Fruit fly (Drosophila melanogaster) whole organism, embryonic: ENCODE data around the gene Rich.

ENCODE experiments used
- Adf1 ChIP-seq: fragments of 200-800 bp; sonication (Bioruptor generic); IDR thresholded peaks from 2 replicates; pipeline ENCODE4 v1.3.6; 2022; ENCODE audit warnings: missing biosample characterization, missing genetic modification characterization
- Blimp-1 ChIP-seq: fragments of 200-800 bp; sonication (Bioruptor generic); optimal IDR thresholded peaks from 3 replicates; lab custom pipeline; 2018; ENCODE audit warnings: missing biosample characterization, missing genetic modification characterization, mild to moderate bottlenecking, moderate library complexity, missing genetic modification reagents
- CG10267 ChIP-seq: fragments of 200-800 bp; sonication (Bioruptor generic); optimal IDR thresholded peaks from 2 replicates; lab custom pipeline; 2018; ENCODE audit warnings: missing biosample characterization, mild to moderate bottlenecking, missing genetic modification characterization, moderate library complexity
- CG10366 ChIP-seq: fragments of 200-800 bp; sonication (Bioruptor generic); IDR thresholded peaks from 2 replicates; pipeline ENCODE4 v1.3.6; 2022; ENCODE audit warnings: missing biosample characterization, missing genetic modification characterization
- CG13624 ChIP-seq: fragments of 200-800 bp; sonication (Bioruptor generic); optimal IDR thresholded peaks from 2 replicates; lab custom pipeline; 2016; ENCODE audit warnings: missing biosample characterization, missing genetic modification characterization
- CG14710 ChIP-seq: fragments of 200-800 bp; sonication (Bioruptor generic); optimal IDR thresholded peaks from 3 replicates; lab custom pipeline; 2019; ENCODE audit warnings: missing biosample characterization, mild to moderate bottlenecking, missing genetic modification characterization, moderate library complexity
- CG15011 ChIP-seq: fragments of 200-800 bp; sonication (Bioruptor generic); optimal IDR thresholded peaks from 3 replicates; lab custom pipeline; 2018; ENCODE audit warnings: missing biosample characterization, mild to moderate bottlenecking, missing genetic modification characterization
- CG16813 ChIP-seq: fragments of 200-800 bp; sonication (Bioruptor generic); IDR thresholded peaks from 3 replicates; pipeline ENCODE4 v1.3.6; 2022; ENCODE audit warnings: missing biosample characterization, missing genetic modification characterization; ENCODE audit not compliant: partially characterized antibody
- CG16863 ChIP-seq: fragments of 200-800 bp; sonication (Bioruptor generic); optimal IDR thresholded peaks from 3 replicates; lab custom pipeline; 2016; ENCODE audit warnings: missing biosample characterization, missing genetic modification characterization
- CG31224 ChIP-seq: fragments of 200-800 bp; sonication (Bioruptor generic); IDR thresholded peaks from 2 replicates; pipeline ENCODE4 v1.3.6; 2022; ENCODE audit warnings: missing biosample characterization, missing genetic modification characterization
- CG34376 ChIP-seq: fragments of 200-800 bp; sonication (Bioruptor generic); optimal IDR thresholded peaks from 2 replicates; lab custom pipeline; 2018; ENCODE audit warnings: missing biosample characterization, mild to moderate bottlenecking, missing genetic modification characterization
- CG4360 ChIP-seq: fragments of 200-800 bp; sonication (Bioruptor generic); IDR thresholded peaks from 2 replicates; pipeline ENCODE4 v1.3.6; 2022; ENCODE audit warnings: missing biosample characterization, missing genetic modification characterization
- CG6689 ChIP-seq: fragments of 200-800 bp; sonication (Bioruptor generic); IDR thresholded peaks from 2 replicates; pipeline ENCODE4 v1.3.6; 2022; ENCODE audit warnings: missing biosample characterization, missing genetic modification characterization
- CG6791 ChIP-seq: fragments of 200-800 bp; sonication (Bioruptor generic); IDR thresholded peaks from 3 replicates; pipeline ENCODE4 v1.3.6; 2022; ENCODE audit warnings: missing biosample characterization, missing genetic modification characterization; ENCODE audit not compliant: partially characterized antibody
- CG8944 ChIP-seq: fragments of 200-800 bp; sonication (Bioruptor generic); optimal IDR thresholded peaks from 3 replicates; lab custom pipeline; 2016; ENCODE audit warnings: missing biosample characterization, missing genetic modification characterization
- Dbx ChIP-seq: fragments of 200-800 bp; sonication (Bioruptor generic); IDR thresholded peaks from 3 replicates; pipeline ENCODE4 v1.3.6; 2022; ENCODE audit warnings: missing biosample characterization, missing genetic modification characterization
- Deaf1 ChIP-seq: fragments of 200-800 bp; optimal IDR thresholded peaks from 3 replicates; lab custom pipeline; 2019; ENCODE audit warnings: missing biosample characterization, mild to moderate bottlenecking, missing genetic modification characterization, moderate library complexity
- Dip3 ChIP-seq: fragments of 200-800 bp; sonication (Bioruptor generic); optimal IDR thresholded peaks from 3 replicates; lab custom pipeline; 2016; ENCODE audit warnings: missing biosample characterization, missing genetic modification characterization
- Eip74EF ChIP-seq, 2 experiments: fragments of 200-800 bp in 1 of 2; fragments of >200 bp in 1 of 2; sonication (Bioruptor generic) in 1 of 2; optimal IDR thresholded peaks; 2 replicates each; lab custom pipeline; 2017 to 2019; ENCODE audit warnings: missing biosample characterization in 2 of 2, missing genetic modification characterization in 2 of 2, mild to moderate bottlenecking in 1 of 2, moderate library complexity in 1 of 2
- Fer1 ChIP-seq: fragments of 200-800 bp; sonication (Bioruptor generic); optimal IDR thresholded peaks from 2 replicates; lab custom pipeline; 2017; ENCODE audit warnings: missing biosample characterization, mild to moderate bottlenecking, missing genetic modification characterization
- HLHmδ ChIP-seq: fragments of 200-800 bp; sonication (Bioruptor generic); optimal IDR thresholded peaks from 2 replicates; lab custom pipeline; 2018; ENCODE audit warnings: missing biosample characterization, mild to moderate bottlenecking, missing genetic modification characterization, moderate library complexity
- Hey ChIP-seq: fragments of 200-800 bp; sonication (Bioruptor generic); optimal IDR thresholded peaks from 3 replicates; lab custom pipeline; 2018; ENCODE audit warnings: missing biosample characterization, mild to moderate bottlenecking, missing genetic modification characterization
- Hr39 ChIP-seq: fragments of >200 bp; optimal IDR thresholded peaks from 2 replicates; lab custom pipeline; 2017
- Hr78 ChIP-seq, 2 experiments: fragments of 200-800 bp in 1 of 2; fragments of >200 bp in 1 of 2; sonication (Bioruptor generic) in 1 of 2; optimal IDR thresholded peaks; 2 replicates each; lab custom pipeline; 2017 to 2019; ENCODE audit warnings: missing biosample characterization in 2 of 2, missing genetic modification characterization in 2 of 2, mild to moderate bottlenecking in 1 of 2, moderate library complexity in 1 of 2
- Jarid2 ChIP-seq: fragments of 200-800 bp; sonication (Bioruptor generic); optimal IDR thresholded peaks from 3 replicates; lab custom pipeline; 2017; ENCODE audit warnings: mild to moderate bottlenecking, missing biosample characterization, missing genetic modification reagents, missing genetic modification characterization
- Nf-YB ChIP-seq: fragments of 200-800 bp; sonication (Bioruptor generic); optimal IDR thresholded peaks from 3 replicates; lab custom pipeline; 2019; ENCODE audit warnings: missing biosample characterization, mild to moderate bottlenecking, missing genetic modification characterization, moderate library complexity
- Nf-YC ChIP-seq: fragments of 200-800 bp; optimal IDR thresholded peaks from 3 replicates; lab custom pipeline; 2019; ENCODE audit warnings: missing biosample characterization, mild to moderate bottlenecking, missing genetic modification characterization, moderate library complexity
- Sry-δ ChIP-seq: fragments of 200-800 bp; sonication (Bioruptor generic); optimal IDR thresholded peaks from 2 replicates; lab custom pipeline; 2016; ENCODE audit warnings: missing biosample characterization, missing genetic modification characterization
- Vsx1 ChIP-seq: fragments of 200-800 bp; sonication (Bioruptor generic); optimal IDR thresholded peaks from 2 replicates; lab custom pipeline; 2017; ENCODE audit warnings: missing biosample characterization, mild to moderate bottlenecking, missing genetic modification characterization, missing genetic modification reagents
- amos ChIP-seq: fragments of 200-800 bp; sonication (Bioruptor generic); IDR thresholded peaks from 2 replicates; pipeline ENCODE4 v1.3.6; 2022; ENCODE audit warnings: missing biosample characterization, missing genetic modification characterization; ENCODE audit not compliant: partially characterized antibody
- aop ChIP-seq: fragments of 200-800 bp; sonication (Bioruptor generic); IDR thresholded peaks from 2 replicates; pipeline ENCODE4 v1.3.6; 2022; ENCODE audit warnings: missing biosample characterization, missing genetic modification characterization
- bigmax ChIP-seq: fragments of 200-800 bp; sonication (Bioruptor generic); optimal IDR thresholded peaks from 2 replicates; lab custom pipeline; 2018; ENCODE audit warnings: missing biosample characterization, mild to moderate bottlenecking, missing genetic modification characterization
- cad ChIP-seq: fragments of >200 bp; optimal IDR thresholded peaks from 2 replicates; lab custom pipeline; 2017; ENCODE audit warnings: missing biosample characterization, missing genetic modification characterization
- cas ChIP-seq: fragments of 200-800 bp; sonication (Bioruptor generic); IDR thresholded peaks from 2 replicates; pipeline ENCODE4 v1.3.6; 2022; ENCODE audit warnings: missing biosample characterization, missing genetic modification characterization
- chinmo ChIP-seq: fragments of 200-800 bp; sonication (Bioruptor generic); IDR thresholded peaks from 4 replicates; pipeline ENCODE4 v1.3.6; 2022; ENCODE audit warnings: missing biosample characterization, missing genetic modification characterization; ENCODE audit not compliant: partially characterized antibody
- en ChIP-seq: fragments of 200-800 bp; sonication (Bioruptor generic); optimal IDR thresholded peaks from 2 replicates; lab custom pipeline; 2016; ENCODE audit warnings: missing biosample characterization, missing genetic modification characterization
- gce ChIP-seq: fragments of 200-800 bp; sonication (Bioruptor generic); IDR thresholded peaks from 3 replicates; pipeline ENCODE4 v1.3.6; 2022; ENCODE audit warnings: missing biosample characterization, missing genetic modification characterization
- klu ChIP-seq: fragments of 200-800 bp; sonication (Bioruptor generic); IDR thresholded peaks from 2 replicates; pipeline ENCODE4 v1.3.6; 2022; ENCODE audit warnings: missing biosample characterization, missing genetic modification characterization
- p53 ChIP-seq: fragments of 200-800 bp; sonication (Bioruptor generic); optimal IDR thresholded peaks from 2 replicates; lab custom pipeline; 2016; ENCODE audit warnings: missing biosample characterization, missing genetic modification characterization
- phol ChIP-seq: fragments of 200-800 bp; sonication (Bioruptor generic); optimal IDR thresholded peaks from 3 replicates; lab custom pipeline; 2018; ENCODE audit warnings: missing biosample characterization, mild to moderate bottlenecking, missing genetic modification characterization, moderate library complexity
- pum ChIP-seq: fragments of 200-800 bp; sonication (Bioruptor generic); optimal IDR thresholded peaks from 2 replicates; lab custom pipeline; 2016; ENCODE audit warnings: missing biosample characterization, missing genetic modification characterization
- rib ChIP-seq: fragments of 200-800 bp; sonication (Bioruptor generic); IDR thresholded peaks from 2 replicates; pipeline ENCODE4 v1.3.6; 2022; ENCODE audit warnings: missing biosample characterization, missing genetic modification characterization
- scrt ChIP-seq: fragments of 200-800 bp; sonication (Bioruptor generic); optimal IDR thresholded peaks from 2 replicates; lab custom pipeline; 2018; ENCODE audit warnings: missing biosample characterization, mild to moderate bottlenecking, missing genetic modification characterization, moderate library complexity
- slbo ChIP-seq: fragments of 200-800 bp; sonication (Bioruptor generic); IDR thresholded peaks from 2 replicates; pipeline ENCODE4 v1.3.6; 2022; ENCODE audit warnings: missing biosample characterization, missing genetic modification characterization
- slou ChIP-seq: fragments of 200-800 bp; sonication (Bioruptor generic); optimal IDR thresholded peaks from 3 replicates; lab custom pipeline; 2016; ENCODE audit warnings: missing biosample characterization, missing genetic modification characterization
- sna ChIP-seq: fragments of 200-800 bp; sonication (Bioruptor generic); IDR thresholded peaks from 2 replicates; pipeline ENCODE4 v1.3.6; 2022; ENCODE audit warnings: missing biosample characterization, missing genetic modification characterization; ENCODE audit not compliant: partially characterized antibody
- sqz ChIP-seq: fragments of 200-800 bp; sonication (Bioruptor generic); optimal IDR thresholded peaks from 3 replicates; lab custom pipeline; 2018; ENCODE audit warnings: missing biosample characterization, mild to moderate bottlenecking, missing genetic modification characterization
- tap ChIP-seq: fragments of 200-800 bp; optimal IDR thresholded peaks from 3 replicates; lab custom pipeline; 2019; ENCODE audit warnings: missing biosample characterization, mild to moderate bottlenecking, missing genetic modification characterization, moderate library complexity

Rich gene

DNA sequence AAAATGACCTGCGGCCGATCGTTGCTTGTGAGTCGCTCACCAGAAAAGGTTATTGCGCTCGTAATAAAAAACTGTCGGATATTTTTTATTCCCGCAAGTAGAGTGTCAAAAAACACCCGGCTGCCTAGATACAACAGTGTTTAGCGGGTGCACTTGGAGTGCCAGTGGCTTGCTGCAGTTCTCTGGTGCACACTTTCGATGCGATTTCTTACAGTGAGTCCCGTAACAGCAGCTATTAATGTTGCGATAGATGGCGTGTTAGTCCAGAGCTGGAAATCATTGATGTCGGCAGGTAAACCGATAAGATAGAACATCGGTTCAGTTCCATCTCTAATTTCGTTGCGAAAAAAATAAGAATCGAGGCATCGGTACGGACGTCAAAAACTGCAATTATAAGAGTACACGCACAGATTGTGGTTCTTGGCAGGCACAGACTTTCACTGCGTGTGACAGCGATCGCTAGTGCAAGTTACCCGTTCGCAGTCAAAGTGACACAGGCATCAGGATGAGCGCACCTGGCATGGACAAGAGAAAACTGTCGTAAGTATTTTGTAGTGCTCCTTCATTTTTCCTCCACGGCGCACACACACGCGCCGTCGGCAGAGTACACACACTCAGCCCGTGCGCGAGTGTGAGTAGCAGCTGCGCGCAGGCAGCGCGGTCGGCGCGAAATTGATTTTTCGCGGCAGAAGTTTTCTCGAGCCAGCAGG, 4.7 kb upstream of the Rich start, which contains the start of gene Csp (continued):
- no peak for TF ChIP-seq Dip3 (GFP tag; lab: Kevin White, UChicago)
- TF ChIP-seq pum (GFP tag; lab: Kevin White, UChicago): no peak
- TF ChIP-seq CG13624 (GFP tag; lab: Kevin White, UChicago): peak; percentile 5
- peak; percentile 43 for TF ChIP-seq phol (tag; lab: Kevin White, UChicago)
- TF ChIP-seq CG6791 (GFP tag; lab: Robert Waterston, UW): peak; percentile 79
- TF ChIP-seq cas: no peak
- TF ChIP-seq Deaf1: peak; percentile 43
- 0 out of 2 replicates have a peak, but pooled peaks have one; percentile 7 for TF ChIP-seq CG31224 (GFP tag; lab: Robert Waterston, UW)
- TF ChIP-seq CG8944 (GFP tag; lab: Kevin White, UChicago): peak; percentile 33
- TF ChIP-seq HLHmδ: peak; percentile 57
- TF ChIP-seq aop (GFP tag; lab: Robert Waterston, UW): 0 out of 2 replicates have a peak, but pooled peaks have one; percentile 5
- TF ChIP-seq scrt: peak; percentile 1
- peak in 1 of 2 experiments; percentile 65 for TF ChIP-seq Hr78 (GFP tag; optimal IDR thresholded peaks at IDR 0.05; lab: Kevin White, UChicago)
- peak; percentile 69 for TF ChIP-seq CG14710 (tag; lab: Kevin White, UChicago)
- no peak for TF ChIP-seq CG4360 (GFP tag; lab: Robert Waterston, UW)
- TF ChIP-seq Blimp-1: peak; percentile 15
- TF ChIP-seq Vsx1: no peak
- no peak for TF ChIP-seq Nf-YC (tag; lab: Kevin White, UChicago)
- TF ChIP-seq Sry-δ (GFP tag; lab: Kevin White, UChicago): peak; percentile 93
- TF ChIP-seq rib: peak; percentile 71
- TF ChIP-seq p53: no peak
- TF ChIP-seq Nf-YB (GFP tag; lab: Kevin White, UChicago): peak; percentile 36
- TF ChIP-seq CG16863 (GFP tag; lab: Kevin White, UChicago): no peak
- TF ChIP-seq Eip74EF (GFP tag; optimal IDR thresholded peaks at IDR 0.05; lab: Kevin White, UChicago): peak in 1 of 2 experiments; percentile 29
- TF ChIP-seq Hr39: no peak
- TF ChIP-seq gce (GFP tag; lab: Robert Waterston, UW): no peak
- no peak for TF ChIP-seq en (GFP tag; lab: Kevin White, UChicago)
- peak; percentile 53; the same call in 1 of the 2 replicates for TF ChIP-seq slbo
- TF ChIP-seq Dbx (GFP tag; lab: Robert Waterston, UW): 0 out of 3 replicates have a peak, but pooled peaks have one; percentile 32
- TF ChIP-seq CG10366 (GFP tag; lab: Robert Waterston, UW): peak; percentile 10; the same call in 1 of the 2 replicates
- TF ChIP-seq Hey (tag; lab: Kevin White, UChicago): peak; percentile 13
- TF ChIP-seq Fer1 (GFP tag; lab: Kevin White, UChicago): peak; percentile 44
- no peak for TF ChIP-seq CG6689 (GFP tag; lab: Robert Waterston, UW)
- TF ChIP-seq cad (GFP tag; lab: Kevin White, UChicago): no peak
- TF ChIP-seq CG34376 (GFP tag; lab: Kevin White, UChicago): peak; percentile 39
- TF ChIP-seq chinmo (GFP tag; lab: Robert Waterston, UW): peak; percentile 86; the same call in 3 of the 4 replicates
- TF ChIP-seq CG15011 (GFP tag; lab: Kevin White, UChicago): no peak
- peak; percentile 56 for TF ChIP-seq Jarid2 (GFP tag; lab: Kevin White, UChicago)
- TF ChIP-seq bigmax (GFP tag; lab: Kevin White, UChicago): peak; percentile 13
- peak; percentile 66; the same call in 1 of the 2 replicates for TF ChIP-seq sna (GFP tag; lab: Robert Waterston, UW)
- peak; percentile 96 for TF ChIP-seq Adf1 (GFP tag; lab: Robert Waterston, UW)
- no peak for TF ChIP-seq tap (tag; lab: Kevin White, UChicago)
- peak; percentile 77 for TF ChIP-seq sqz (GFP tag; lab: Kevin White, UChicago)
- TF ChIP-seq slou: no peak
- TF ChIP-seq klu: no peak
- TF ChIP-seq amos (GFP tag; lab: Robert Waterston, UW): peak; percentile 68
- peak; percentile 61; the same call in 2 of the 3 replicates for TF ChIP-seq CG16813
- peak; percentile 59 for TF ChIP-seq CG10267 (tag; lab: Kevin White, UChicago)
